Fruit fly (Drosophila melanogaster) whole organism, embryonic: ENCODE data around the gene CG15403.

Experiments used
- Atf3 ChIP-seq: fragments of 200-800 bp; sonication (Bioruptor generic); optimal IDR thresholded peaks from 3 replicates; lab custom pipeline; 2016; ENCODE audit warnings: missing biosample characterization, missing genetic modification characterization
- Bdp1 ChIP-seq: fragments of 200-800 bp; sonication (Bioruptor generic); optimal IDR thresholded peaks from 3 replicates; lab custom pipeline; 2016; ENCODE audit warnings: missing biosample characterization, missing genetic modification characterization
- C15 ChIP-seq: fragments of 200-800 bp; sonication (Bioruptor generic); IDR thresholded peaks from 3 replicates; pipeline ENCODE4 v1.3.6; 2022; ENCODE audit warnings: missing biosample characterization, missing genetic modification characterization
- CG10147 ChIP-seq: fragments of 200-800 bp; sonication (Bioruptor generic); optimal IDR thresholded peaks from 2 replicates; lab custom pipeline; 2019; ENCODE audit warnings: missing biosample characterization, mild to moderate bottlenecking, missing genetic modification characterization, moderate library complexity
- CG11504 ChIP-seq: fragments of 200-800 bp; sonication (Bioruptor generic); optimal IDR thresholded peaks from 3 replicates; lab custom pipeline; 2019; ENCODE audit warnings: missing biosample characterization, mild to moderate bottlenecking, missing genetic modification characterization, moderate library complexity
- CG12155 ChIP-seq: fragments of 200-800 bp; sonication (Bioruptor generic); optimal IDR thresholded peaks from 3 replicates; lab custom pipeline; 2016; ENCODE audit warnings: missing biosample characterization, missing genetic modification characterization
- CG13775 ChIP-seq: fragments of 200-800 bp; sonication (Bioruptor generic); optimal IDR thresholded peaks from 3 replicates; lab custom pipeline; 2017; ENCODE audit warnings: missing biosample characterization, mild to moderate bottlenecking, missing genetic modification characterization
- CG14050 ChIP-seq: fragments of 200-800 bp; sonication (Bioruptor generic); IDR thresholded peaks from 3 replicates; pipeline ENCODE4 v1.3.6; 2022; ENCODE audit warnings: missing biosample characterization, missing genetic modification characterization
- CG17328 ChIP-seq: fragments of 200-800 bp; sonication (Bioruptor generic); IDR thresholded peaks from 2 replicates; pipeline ENCODE4 v1.3.6; 2022; ENCODE audit warnings: missing biosample characterization, missing genetic modification characterization
- CG17612 ChIP-seq: fragments of 200-800 bp; sonication (Bioruptor generic); IDR thresholded peaks from 2 replicates; pipeline ENCODE4 v1.3.6; 2022; ENCODE audit warnings: missing biosample characterization, missing genetic modification characterization
- CG34422 ChIP-seq: fragments of 200-800 bp; sonication (Bioruptor generic); IDR thresholded peaks from 3 replicates; pipeline ENCODE4 v1.3.6; 2022; ENCODE audit warnings: missing biosample characterization, missing genetic modification characterization
- CG4282 ChIP-seq: fragments of 200-800 bp; sonication (Bioruptor generic); optimal IDR thresholded peaks from 2 replicates; lab custom pipeline; 2016; ENCODE audit warnings: missing biosample characterization, missing genetic modification characterization
- CG5180 ChIP-seq: fragments of 200-800 bp; sonication (Bioruptor generic); optimal IDR thresholded peaks from 3 replicates; lab custom pipeline; 2017; ENCODE audit warnings: missing biosample characterization, missing genetic modification characterization, mild to moderate bottlenecking, moderate library complexity, missing genetic modification reagents
- CG7357 ChIP-seq: fragments of 200-800 bp; sonication (Bioruptor generic); IDR thresholded peaks from 3 replicates; pipeline ENCODE4 v1.3.6; 2022; ENCODE audit warnings: missing biosample characterization, missing genetic modification characterization
- CG7745 ChIP-seq: fragments of 200-800 bp; sonication (Bioruptor generic); optimal IDR thresholded peaks from 2 replicates; lab custom pipeline; 2018; ENCODE audit warnings: missing biosample characterization, mild to moderate bottlenecking, missing genetic modification characterization, moderate library complexity
- CG7839 ChIP-seq: fragments of 200-800 bp; sonication (Bioruptor generic); optimal IDR thresholded peaks from 3 replicates; lab custom pipeline; 2018; ENCODE audit warnings: missing biosample characterization, mild to moderate bottlenecking, missing genetic modification characterization, moderate library complexity
- CG8359 ChIP-seq: fragments of 200-800 bp; sonication (Bioruptor generic); optimal IDR thresholded peaks from 2 replicates; lab custom pipeline; 2017; ENCODE audit warnings: missing biosample characterization, mild to moderate bottlenecking, missing genetic modification characterization, borderline replicate concordance
- CTCF ChIP-seq: fragments of 200-800 bp; sonication (Bioruptor generic); optimal IDR thresholded peaks from 2 replicates; lab custom pipeline; 2017; ENCODE audit warnings: missing biosample characterization, mild to moderate bottlenecking, missing genetic modification characterization, moderate library complexity
- Camta ChIP-seq: fragments of 200-800 bp; sonication (Bioruptor generic); optimal IDR thresholded peaks from 2 replicates; lab custom pipeline; 2016; ENCODE audit warnings: missing biosample characterization, missing genetic modification characterization
- D19B ChIP-seq: fragments of 200-800 bp; sonication (Bioruptor generic); optimal IDR thresholded peaks from 2 replicates; lab custom pipeline; 2017; ENCODE audit warnings: missing biosample characterization, mild to moderate bottlenecking, missing genetic modification characterization
- GATAe ChIP-seq: fragments of 200-800 bp; sonication (Bioruptor generic); conservative IDR thresholded peaks from 2 replicates; pipeline ENCODE4 v1.3.6; 2022; ENCODE audit warnings: missing biosample characterization, missing genetic modification characterization
- HLH4C ChIP-seq: fragments of 200-800 bp; sonication (Bioruptor generic); IDR thresholded peaks from 3 replicates; pipeline ENCODE4 v1.3.6; 2022; ENCODE audit warnings: missing biosample characterization, missing genetic modification characterization; ENCODE audit not compliant: partially characterized antibody
- Hsf ChIP-seq: fragments of 200-800 bp; sonication (Bioruptor generic); optimal IDR thresholded peaks from 3 replicates; lab custom pipeline; 2016; ENCODE audit warnings: missing biosample characterization, missing genetic modification characterization
- Jarid2 ChIP-seq: fragments of 200-800 bp; sonication (Bioruptor generic); optimal IDR thresholded peaks from 3 replicates; lab custom pipeline; 2017; ENCODE audit warnings: mild to moderate bottlenecking, missing biosample characterization, missing genetic modification reagents, missing genetic modification characterization
- Kr ChIP-seq: fragments of 200-800 bp; sonication (Bioruptor generic); optimal IDR thresholded peaks from 2 replicates; lab custom pipeline; 2017; ENCODE audit warnings: missing biosample characterization, mild to moderate bottlenecking, missing genetic modification characterization
- MTF-1 ChIP-seq: fragments of 200-800 bp; sonication (Bioruptor generic); optimal IDR thresholded peaks from 2 replicates; lab custom pipeline; 2018; ENCODE audit warnings: missing biosample characterization, mild to moderate bottlenecking, missing genetic modification characterization, borderline replicate concordance
- Nf-YC ChIP-seq: fragments of 200-800 bp; optimal IDR thresholded peaks from 3 replicates; lab custom pipeline; 2019; ENCODE audit warnings: missing biosample characterization, mild to moderate bottlenecking, missing genetic modification characterization, moderate library complexity
- Oaz ChIP-seq: fragments of 200-800 bp; sonication (Bioruptor generic); IDR thresholded peaks from 2 replicates; pipeline ENCODE4 v1.3.6; 2022; ENCODE audit warnings: missing biosample characterization, missing genetic modification characterization
- Poxn ChIP-seq: fragments of 200-800 bp; sonication (Bioruptor generic); IDR thresholded peaks from 2 replicates; pipeline ENCODE4 v1.3.6; 2022; ENCODE audit warnings: missing biosample characterization, missing genetic modification characterization
- Sry-δ ChIP-seq: fragments of 200-800 bp; sonication (Bioruptor generic); optimal IDR thresholded peaks from 2 replicates; lab custom pipeline; 2016; ENCODE audit warnings: missing biosample characterization, missing genetic modification characterization
- Tbp ChIP-seq: fragments of >200 bp; optimal IDR thresholded peaks from 2 replicates; lab custom pipeline; 2018; ENCODE audit warnings: missing biosample characterization, missing genetic modification characterization
- al ChIP-seq: fragments of 200-800 bp; sonication (Bioruptor generic); IDR thresholded peaks from 2 replicates; pipeline ENCODE4 v1.3.6; 2022; ENCODE audit warnings: missing biosample characterization, missing genetic modification characterization
- bbx ChIP-seq: fragments of 200-800 bp; sonication (Bioruptor generic); IDR thresholded peaks from 2 replicates; pipeline ENCODE4 v1.3.6; 2022; ENCODE audit warnings: missing biosample characterization, missing genetic modification characterization; ENCODE audit not compliant: partially characterized antibody
- crol ChIP-seq: fragments of 200-800 bp; sonication (Bioruptor generic); IDR thresholded peaks from 2 replicates; pipeline ENCODE4 v1.3.6; 2022; ENCODE audit warnings: missing biosample characterization, missing genetic modification characterization
- dm ChIP-seq: fragments of 200-800 bp; sonication (Bioruptor generic); optimal IDR thresholded peaks from 3 replicates; lab custom pipeline; 2016; ENCODE audit warnings: missing biosample characterization, missing genetic modification characterization
- dysf ChIP-seq: fragments of 200-800 bp; sonication (Bioruptor generic); IDR thresholded peaks from 3 replicates; pipeline ENCODE4 v1.3.6; 2022; ENCODE audit warnings: missing biosample characterization, missing genetic modification characterization
- gsb ChIP-seq: fragments of 200-800 bp; sonication (Bioruptor generic); IDR thresholded peaks from 2 replicates; pipeline ENCODE4 v1.3.6; 2022; ENCODE audit warnings: missing biosample characterization, missing genetic modification characterization
- kah ChIP-seq: fragments of 200-800 bp; sonication (Bioruptor generic); optimal IDR thresholded peaks from 2 replicates; lab custom pipeline; 2018; ENCODE audit warnings: missing biosample characterization, mild to moderate bottlenecking, missing genetic modification characterization
- maf-S ChIP-seq: fragments of 200-800 bp; sonication (Bioruptor generic); optimal IDR thresholded peaks from 2 replicates; lab custom pipeline; 2016; ENCODE audit warnings: missing biosample characterization, missing genetic modification characterization
- mam ChIP-seq: fragments of 200-800 bp; sonication (Bioruptor generic); optimal IDR thresholded peaks from 3 replicates; lab custom pipeline; 2016; ENCODE audit warnings: missing biosample characterization, missing genetic modification characterization
- nerfin-1 ChIP-seq: fragments of 200-800 bp; sonication (Bioruptor generic); optimal IDR thresholded peaks from 3 replicates; lab custom pipeline; 2019; ENCODE audit warnings: missing biosample characterization, mild to moderate bottlenecking, missing genetic modification characterization, moderate library complexity
- onecut ChIP-seq: fragments of 200-800 bp; sonication (Bioruptor generic); IDR thresholded peaks from 2 replicates; pipeline ENCODE4 v1.3.6; 2022; ENCODE audit warnings: missing biosample characterization, missing genetic modification characterization
- pita ChIP-seq: fragments of 200-800 bp; sonication (Bioruptor generic); optimal IDR thresholded peaks from 2 replicates; lab custom pipeline; 2017; ENCODE audit warnings: missing biosample characterization, mild to moderate bottlenecking, missing genetic modification characterization
- sd ChIP-seq: fragments of 200-800 bp; sonication (Bioruptor generic); optimal IDR thresholded peaks from 3 replicates; lab custom pipeline; 2018; ENCODE audit warnings: missing biosample characterization, mild to moderate bottlenecking, missing genetic modification characterization, moderate library complexity
- sim ChIP-seq: fragments of 200-800 bp; sonication (Bioruptor generic); IDR thresholded peaks from 2 replicates; pipeline ENCODE4 v1.3.6; 2022; ENCODE audit warnings: missing biosample characterization, missing genetic modification characterization
- stwl ChIP-seq: fragments of 200-800 bp; sonication (Bioruptor generic); optimal IDR thresholded peaks from 3 replicates; lab custom pipeline; 2018; ENCODE audit warnings: missing biosample characterization, mild to moderate bottlenecking, missing genetic modification characterization, moderate library complexity
- tll ChIP-seq, 2 experiments: fragments of 200-800 bp in 1 of 2; fragments of >200 bp in 1 of 2; sonication (Bioruptor generic) in 1 of 2; optimal IDR thresholded peaks; 2 replicates each; lab custom pipeline; 2017 to 2019; ENCODE audit warnings: missing biosample characterization in 2 of 2, missing genetic modification characterization in 2 of 2, mild to moderate bottlenecking in 1 of 2, moderate library complexity in 1 of 2
- trh ChIP-seq: fragments of 200-800 bp; sonication (Bioruptor generic); optimal IDR thresholded peaks from 2 replicates; lab custom pipeline; 2016; ENCODE audit warnings: missing biosample characterization, missing genetic modification characterization
- usp ChIP-seq: fragments of >200 bp; optimal IDR thresholded peaks from 2 replicates; lab custom pipeline; 2017; ENCODE audit warnings: missing biosample characterization, missing genetic modification characterization
- wek ChIP-seq: fragments of 200-800 bp; sonication (Bioruptor generic); optimal IDR thresholded peaks from 3 replicates; lab custom pipeline; 2018; ENCODE audit warnings: missing biosample characterization, mild to moderate bottlenecking, missing genetic modification characterization, moderate library complexity

CG15403 gene

DNA sequence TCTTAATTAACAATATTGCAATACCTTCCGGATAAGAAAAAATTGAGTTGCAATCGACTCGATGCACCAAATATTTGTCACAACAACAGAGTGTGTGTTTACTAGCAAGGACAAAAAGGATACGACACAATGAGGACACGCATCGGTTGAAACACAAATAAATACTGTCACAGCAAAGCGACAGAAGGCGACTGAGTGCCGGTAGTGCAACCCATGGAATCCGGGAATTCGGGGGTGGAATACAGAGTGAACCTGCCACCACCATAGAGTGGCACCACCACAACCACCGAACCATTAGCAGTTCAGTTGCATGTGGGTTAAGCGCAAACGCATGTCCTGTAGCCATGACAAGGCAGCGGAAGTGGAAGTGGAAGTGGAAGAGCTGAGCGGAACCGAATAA is 2.0 kb downstream of the CG15403 start:
- no peak for TF ChIP-seq kah
- TF ChIP-seq nerfin-1 (tag; lab: Kevin White, UChicago) = peak; percentile 94

DNA sequence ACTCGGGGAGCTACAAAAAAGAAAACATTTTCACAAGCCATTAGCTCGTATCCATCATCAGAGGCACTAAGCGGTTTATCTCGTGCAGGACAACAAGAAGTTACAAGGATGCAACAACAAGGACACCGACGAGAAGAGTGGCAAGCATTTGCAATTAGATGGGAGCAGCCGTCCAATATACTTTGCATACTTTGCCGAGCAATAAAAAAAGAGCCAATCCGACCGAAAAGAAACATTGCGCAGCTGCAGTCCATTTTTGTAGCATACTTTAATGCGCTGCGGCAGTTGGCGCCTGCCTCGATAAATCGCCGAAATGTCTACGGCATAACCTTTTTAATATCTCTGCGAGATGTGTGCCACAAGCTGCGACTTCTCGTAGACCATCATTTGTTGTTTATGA is 3.2 kb downstream of the CG15403 start:
- TF ChIP-seq trh (no peak), al (GFP tag; lab: Robert Waterston, UW) (no peak), Kr (GFP tag; lab: Kevin White, UChicago) (no peak), MTF-1 (GFP tag; lab: Kevin White, UChicago) (no peak), CG7745 (tag; lab: Kevin White, UChicago) (no peak), bbx (GFP tag; lab: Robert Waterston, UW) (no peak), Sry-δ (GFP tag; lab: Kevin White, UChicago) (no peak), Jarid2 (GFP tag; lab: Kevin White, UChicago) (no peak), Camta (GFP tag; lab: Kevin White, UChicago) (no peak), CG8359 (no peak), CG13775 (GFP tag; lab: Kevin White, UChicago) (no peak), HLH4C (no peak), maf-S (no peak), CG11504 (tag; lab: Kevin White, UChicago) (peak; percentile 27), CG17328 (no peak), Tbp (GFP tag; lab: Kevin White, UChicago) (no peak), CG4282 (GFP tag; lab: Kevin White, UChicago) (no peak), mam (no peak), CG10147 (no peak), CG5180 (GFP tag; lab: Kevin White, UChicago) (no peak), dysf (GFP tag; lab: Robert Waterston, UW) (no peak), usp (GFP tag; lab: Kevin White, UChicago) (no peak), stwl (no peak), dm (GFP tag; lab: Kevin White, UChicago) (no peak), sd (no peak), sim (GFP tag; lab: Robert Waterston, UW) (peak; percentile 32; the same call in 1 of the 2 replicates), CTCF (GFP tag; lab: Kevin White, UChicago) (peak; percentile 39)

DNA sequence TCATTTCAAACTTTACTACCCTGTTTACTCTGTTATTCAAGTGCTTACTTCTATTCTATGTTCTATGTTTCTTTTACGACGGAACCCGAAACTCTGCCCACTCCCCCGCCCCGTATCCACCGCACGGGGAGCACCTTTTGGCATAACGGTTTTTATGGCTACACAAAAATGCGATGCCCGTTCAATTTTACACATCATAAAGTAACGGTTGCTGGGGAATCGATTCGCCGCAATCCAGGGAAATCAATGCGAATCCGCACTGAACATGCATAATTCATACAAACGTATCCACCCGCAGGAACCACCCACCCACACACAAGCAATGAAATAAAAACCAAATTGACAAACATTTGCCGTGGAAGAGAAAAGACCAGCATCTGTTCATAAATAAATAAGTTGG is 15.5 kb downstream of the CG15403 start:
- TF ChIP-seq crol (GFP tag; lab: Robert Waterston, UW) = peak; percentile 6; the same call in 1 of the 2 replicates
- TF ChIP-seq onecut (GFP tag; lab: Robert Waterston, UW) = peak; percentile 53
- TF ChIP-seq Bdp1 (GFP tag; lab: Kevin White, UChicago) = no peak

DNA sequence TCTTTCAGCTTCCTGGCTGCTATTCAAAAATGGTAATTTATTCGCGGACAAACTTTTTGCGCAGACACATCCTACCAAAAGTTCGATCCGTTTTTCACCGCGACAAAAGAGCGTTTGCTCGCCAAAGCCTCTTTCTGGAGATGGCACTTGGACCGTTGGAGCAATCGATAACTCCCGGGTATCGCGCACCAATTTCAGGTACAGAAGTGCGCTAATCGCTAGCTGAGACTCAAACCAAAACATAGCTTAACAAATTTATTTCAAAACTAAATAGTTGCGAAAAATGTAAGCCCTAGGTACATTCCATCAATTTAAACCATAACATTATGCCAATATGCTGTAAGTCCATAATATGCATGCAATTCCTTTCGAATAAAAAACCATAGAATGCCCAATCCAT is 16.3 kb downstream of the CG15403 start, which contains the start of gene toc:
Gene toc (minus strand): TSS at position 78 of the 400 bp plus-strand sequence.
- TF ChIP-seq pita (GFP tag; lab: Kevin White, UChicago) (peak; percentile 49), CG7357 (GFP tag; lab: Robert Waterston, UW) (no peak), Nf-YC (no peak), GATAe (GFP tag; lab: Robert Waterston, UW) (no peak), C15 (GFP tag; lab: Robert Waterston, UW) (no peak), wek (no peak), CG34422 (GFP tag; lab: Robert Waterston, UW) (no peak), CG5180 (GFP tag; lab: Kevin White, UChicago) (peak; percentile 4), Atf3 (GFP tag; lab: Kevin White, UChicago) (no peak), gsb (GFP tag; lab: Robert Waterston, UW) (no peak), CG14050 (GFP tag; lab: Robert Waterston, UW) (no peak), CG7839 (tag; lab: Kevin White, UChicago) (no peak), CG17612 (GFP tag; lab: Robert Waterston, UW) (no peak), Hsf (GFP tag; lab: Kevin White, UChicago) (no peak), D19B (GFP tag; lab: Kevin White, UChicago) (no peak), Oaz (GFP tag; lab: Robert Waterston, UW) (no peak), Poxn (GFP tag; lab: Robert Waterston, UW) (no peak), tll (GFP tag; optimal IDR thresholded peaks at IDR 0.05; lab: Kevin White, UChicago) (no peak), CG12155 (GFP tag; lab: Kevin White, UChicago) (peak; percentile 32)
